Worm (Caenorhabditis elegans): Measurements from ENCODE around the gene T01B7.5.

The T01B7.5 gene

ce11 chrII:8745449-8746297 lies 29.0 kb downstream of the T01B7.5 start:
- TF ChIP-seq egl-27 (tag; optimal IDR thresholded peaks at IDR 0.05) (no peak), D1046.2 (GFP tag; IDR thresholded peaks at IDR 0.05) (no peak), vab-7 (GFP tag; IDR thresholded peaks at IDR 0.05) (no peak), saeg-2 (GFP tag; IDR thresholded peaks at IDR 0.05) (no peak), lin-38 (GFP tag; IDR thresholded peaks at IDR 0.05) (no peak), pqm-1 (tag; optimal IDR thresholded peaks at IDR 0.05) (no peak), ceh-62 (tag; optimal IDR thresholded peaks at IDR 0.05) (no peak), nhr-237 (tag; optimal IDR thresholded peaks at IDR 0.05) (no peak), mxl-2 (GFP tag; conservative IDR thresholded peaks at IDR 0.05) (peak; percentile 41), zfp-3 (GFP tag; conservative IDR thresholded peaks at IDR 0.05) (no peak), lim-7 (GFP tag; IDR thresholded peaks at IDR 0.05) (no peak), snpc-1.2 (GFP tag; IDR thresholded peaks at IDR 0.05) (no peak), nhr-10 (tag; optimal IDR thresholded peaks at IDR 0.05) (no peak), T26A8.4 (GFP tag; IDR thresholded peaks at IDR 0.05) (no peak), hlh-30 (tag; optimal IDR thresholded peaks at IDR 0.05; ENCODE audit: insufficient read depth) (peak; percentile 8), Y48G9A.11 (GFP tag; IDR thresholded peaks at IDR 0.05) (0 out of 2 replicates have a peak, but pooled peaks have one; percentile 23), tra-1 (GFP tag; IDR thresholded peaks at IDR 0.05) (no peak), nhr-11 (tag; optimal IDR thresholded peaks at IDR 0.05) (no peak), nhr-77 (tag; optimal IDR thresholded peaks at IDR 0.05) (peak; percentile 34), skn-1 (tag; optimal IDR thresholded peaks at IDR 0.05) (no peak), nhr-102 (tag; optimal IDR thresholded peaks at IDR 0.05) (no peak), zag-1 (tag; optimal IDR thresholded peaks at IDR 0.05) (no peak), dpl-1 (GFP tag; optimal IDR thresholded peaks at IDR 0.05) (no peak), arid-1 (GFP tag; conservative IDR thresholded peaks at IDR 0.05) (no peak), ZK337.2 (GFP tag; IDR thresholded peaks at IDR 0.05) (no peak), spr-3 (GFP tag; optimal IDR thresholded peaks at IDR 0.05) (no peak), zip-11 (GFP tag; IDR thresholded peaks at IDR 0.05) (no peak), ceh-32 (tag; optimal IDR thresholded peaks at IDR 0.05; ENCODE audit: poor library complexity) (no peak), zfp-2 (tag; optimal IDR thresholded peaks at IDR 0.05) (no peak), Y5F2A.4 (GFP tag; optimal IDR thresholded peaks at IDR 0.05) (no peak), gei-8 (GFP tag; optimal IDR thresholded peaks at IDR 0.05) (no peak), mes-2 (tag; optimal IDR thresholded peaks at IDR 0.05; ENCODE audit: poor library complexity, severe bottlenecking) (no peak), pha-4 (GFP tag; IDR thresholded peaks at IDR 0.05) (no peak), pha-4 (tag; optimal IDR thresholded peaks at IDR 0.05) (no peak), nhr-42 (GFP tag; IDR thresholded peaks at IDR 0.05) (no peak), madf-5 (GFP tag; IDR thresholded peaks at IDR 0.05) (no peak), mdt-29 (GFP tag; IDR thresholded peaks at IDR 0.05) (no peak), ceh-28 (tag; optimal IDR thresholded peaks at IDR 0.05) (no peak), ZK546.5 (tag; optimal IDR thresholded peaks at IDR 0.05) (no peak), tag-97 (GFP tag; IDR thresholded peaks at IDR 0.05) (no peak), unc-39 (tag; optimal IDR thresholded peaks at IDR 0.05) (no peak), nhr-25 (tag; optimal IDR thresholded peaks at IDR 0.05; ENCODE audit: borderline replicate concordance, insufficient read depth) (peak; percentile 4), unc-62 (GFP tag; optimal IDR thresholded peaks at IDR 0.05 in 1 of 2) (no peak), unc-62 (tag; optimal IDR thresholded peaks at IDR 0.05) (no peak), nhr-41 (GFP tag; IDR thresholded peaks at IDR 0.05) (no peak), daf-12 (tag; optimal IDR thresholded peaks at IDR 0.05) (no peak), mep-1 (tag; optimal IDR thresholded peaks at IDR 0.05) (no peak), fos-1 (tag; optimal IDR thresholded peaks at IDR 0.05) (no peak), hlh-11 (tag; optimal IDR thresholded peaks at IDR 0.05) (no peak), spr-1 (tag; optimal IDR thresholded peaks at IDR 0.05) (no peak), lsy-2 (tag; optimal IDR thresholded peaks at IDR 0.05) (peak in 1 of 2 experiments; percentile 47)
